Worm (Caenorhabditis elegans) whole organism, mixed stage, embryonic: Measurements from ENCODE around the gene ceh-90.

Source experiments
- ces-1 ChIP-seq: fragments of 150-350 bp; optimal IDR thresholded peaks from 2 replicates; lab custom pipeline; 2014; ENCODE audit warnings: missing biosample characterization, missing genetic modification reagents, missing genetic modification characterization
- hlh-1 ChIP-seq: fragments of 150-350 bp; optimal IDR thresholded peaks from 2 replicates; lab custom pipeline; 2014; ENCODE audit warnings: missing biosample characterization, missing genetic modification reagents, missing genetic modification characterization
- nhr-12 ChIP-seq: fragments of 150-350 bp; optimal IDR thresholded peaks from 2 replicates; lab custom pipeline; 2014; ENCODE audit warnings: missing biosample characterization, missing genetic modification characterization
- nhr-237 ChIP-seq: fragments of 150-350 bp; optimal IDR thresholded peaks from 2 replicates; lab custom pipeline; 2014; ENCODE audit warnings: missing biosample characterization, missing genetic modification characterization
- pha-4 ChIP-seq: fragments of 150-350 bp; optimal IDR thresholded peaks from 2 replicates; lab custom pipeline; 2018; ENCODE audit warnings: missing biosample characterization, missing genetic modification reagents, missing genetic modification characterization
- unc-39 ChIP-seq: fragments of 150-350 bp; optimal IDR thresholded peaks from 2 replicates; lab custom pipeline; 2014; ENCODE audit warnings: missing biosample characterization, missing genetic modification characterization

DNA sequence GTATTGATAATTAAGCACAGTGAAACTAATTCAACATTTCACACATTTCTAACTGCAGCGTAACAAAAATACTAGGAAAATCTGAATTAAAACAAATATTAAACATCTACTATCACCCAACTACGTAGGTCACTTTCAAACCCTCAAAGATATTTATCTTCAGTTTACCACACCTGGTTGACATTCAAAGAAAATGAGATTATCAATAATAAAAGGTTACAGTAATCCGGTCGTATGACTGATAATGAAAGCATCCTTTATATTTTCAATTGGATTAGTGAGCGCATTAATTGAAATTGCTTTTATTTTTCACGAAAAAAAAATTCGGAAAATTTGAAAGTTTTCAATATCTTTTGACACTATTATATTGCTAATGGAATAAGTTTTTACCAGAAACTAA lies 25.7 kb upstream of the ceh-90 start:
- no peak for TF ChIP-seq nhr-12 (tag; lab: Kevin White, UChicago)
- no peak for TF ChIP-seq ces-1
- TF ChIP-seq nhr-237 (tag; lab: Kevin White, UChicago), result no peak
- TF ChIP-seq pha-4 (tag; lab: Kevin White, UChicago), result no peak
- TF ChIP-seq hlh-1 (tag; lab: Kevin White, UChicago), result no peak
- no peak for TF ChIP-seq unc-39
